Worm (Caenorhabditis elegans): ENCODE data around the gene Y79H2A.12.

The Y79H2A.12 gene

DNA sequence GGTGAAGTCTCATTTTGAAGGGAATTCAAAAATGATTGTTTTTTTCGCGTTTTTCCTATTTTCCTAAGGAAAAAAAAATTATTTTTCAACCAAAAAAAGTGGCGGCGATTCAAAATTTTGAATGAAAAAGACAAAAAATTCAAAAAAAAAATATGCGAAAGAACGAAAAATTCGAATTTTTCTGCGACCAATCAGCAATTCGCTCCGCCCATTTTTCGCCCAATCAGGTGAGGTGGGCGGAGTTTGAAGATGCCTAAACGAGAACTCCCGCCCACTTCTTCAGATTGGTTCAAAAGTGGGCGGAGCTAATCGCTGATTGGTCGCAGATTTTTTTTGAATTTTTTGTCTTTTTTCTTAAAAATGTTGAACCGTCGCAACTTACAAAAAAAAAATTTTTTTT, 35.3 kb upstream of the Y79H2A.12 start:
- TF ChIP-seq lin-35 (GFP tag; optimal IDR thresholded peaks at IDR 0.05) (no peak), irx-1 (tag; optimal IDR thresholded peaks at IDR 0.05) (no peak), ztf-4 (tag; optimal IDR thresholded peaks at IDR 0.05) (no peak), nhr-11 (tag; optimal IDR thresholded peaks at IDR 0.05) (no peak), sptf-1 (tag; optimal IDR thresholded peaks at IDR 0.05) (no peak), nhr-12 (tag; optimal IDR thresholded peaks at IDR 0.05) (no peak), fkh-8 (tag; optimal IDR thresholded peaks at IDR 0.05) (no peak), xbp-1 (tag; optimal IDR thresholded peaks at IDR 0.05) (no peak), mef-2 (tag; optimal IDR thresholded peaks at IDR 0.05) (no peak), aha-1 (tag; optimal IDR thresholded peaks at IDR 0.05) (no peak), Y116A8C.19 (tag; optimal IDR thresholded peaks at IDR 0.05; ENCODE audit: borderline replicate concordance) (no peak), nhr-20 (tag; optimal IDR thresholded peaks at IDR 0.05) (no peak), lin-15B (tag; optimal IDR thresholded peaks at IDR 0.05) (no peak), mep-1 (tag; optimal IDR thresholded peaks at IDR 0.05) (no peak), ceh-88 (GFP tag; IDR thresholded peaks at IDR 0.05) (no peak), unc-130 (tag; optimal IDR thresholded peaks at IDR 0.05) (no peak), tbx-2 (tag; optimal IDR thresholded peaks at IDR 0.05) (no peak), egl-27 (tag; optimal IDR thresholded peaks at IDR 0.05) (no peak)

DNA sequence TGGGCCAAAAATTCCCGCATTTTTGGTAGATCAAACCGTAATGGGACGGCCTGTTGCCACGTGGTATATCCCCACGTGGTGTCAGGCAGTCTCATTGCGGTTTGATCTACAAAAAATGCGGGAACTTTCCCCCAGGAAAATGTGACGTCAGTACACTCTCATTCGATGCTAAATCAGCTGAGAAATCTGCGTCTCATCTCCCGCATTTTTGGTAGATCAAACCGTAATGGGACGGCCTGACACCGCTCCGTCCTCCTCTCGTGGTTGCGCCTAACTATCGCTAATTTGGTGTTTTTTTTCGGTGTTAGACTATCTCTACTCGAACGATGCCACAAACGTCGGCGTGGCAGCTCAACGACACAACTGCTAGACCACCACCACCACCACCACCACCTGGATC, 32.7 kb upstream of the Y79H2A.12 start, which contains the start of gene zyg-8:
TSS of gene zyg-8 (plus strand) at position 301 of the 400 bp plus-strand sequence.
- TF ChIP-seq pqm-1 (tag; optimal IDR thresholded peaks at IDR 0.05) (no peak), nhr-20 (tag; optimal IDR thresholded peaks at IDR 0.05) (no peak), elt-2 (tag; optimal IDR thresholded peaks at IDR 0.05) (no peak), sptf-1 (tag; optimal IDR thresholded peaks at IDR 0.05) (no peak), unc-62 (GFP tag; optimal IDR thresholded peaks at IDR 0.05) (no peak), blmp-1 (tag; optimal IDR thresholded peaks at IDR 0.05) (no peak), aly-2 (tag; optimal IDR thresholded peaks at IDR 0.05) (no peak), ceh-82 (tag; optimal IDR thresholded peaks at IDR 0.05) (no peak), fos-1 (tag; optimal IDR thresholded peaks at IDR 0.05) (no peak), nhr-77 (tag; optimal IDR thresholded peaks at IDR 0.05) (no peak), vab-15 (tag; optimal IDR thresholded peaks at IDR 0.05) (no peak), unc-130 (tag; optimal IDR thresholded peaks at IDR 0.05) (no peak), efl-3 (GFP tag; optimal IDR thresholded peaks at IDR 0.05) (no peak), ceh-90 (tag; optimal IDR thresholded peaks at IDR 0.05) (no peak), C16A3.4 (tag; optimal IDR thresholded peaks at IDR 0.05) (no peak), nhr-85 (tag) (no peak), nhr-71 (tag; optimal IDR thresholded peaks at IDR 0.05) (no peak), ceh-88 (GFP tag; IDR thresholded peaks at IDR 0.05) (no peak), tbx-2 (tag; optimal IDR thresholded peaks at IDR 0.05) (no peak)

DNA sequence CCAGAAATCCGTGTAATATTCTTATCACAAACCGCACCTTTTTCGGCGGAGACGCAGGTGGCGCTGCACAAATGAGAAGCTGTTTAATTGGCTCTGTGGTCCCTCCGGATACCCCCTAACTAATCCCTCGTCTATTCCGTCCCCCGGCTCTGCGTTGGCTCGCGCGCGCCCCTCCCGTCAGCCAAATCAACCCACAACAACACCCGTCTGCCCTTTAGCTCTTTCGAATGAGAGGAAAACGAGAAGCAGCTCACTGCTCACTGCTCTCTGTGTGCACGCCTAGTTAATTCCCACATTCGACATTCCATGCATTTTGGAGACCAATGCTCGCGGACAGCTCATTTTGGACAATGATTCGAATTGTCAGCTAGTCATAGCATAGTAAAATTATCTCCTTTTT, 31.4 kb upstream of the Y79H2A.12 start:
- TF ChIP-seq nhr-19 (GFP tag; conservative IDR thresholded peaks at IDR 0.05) (no peak), dsc-1 (tag; optimal IDR thresholded peaks at IDR 0.05) (peak; percentile 17), aly-2 (tag; optimal IDR thresholded peaks at IDR 0.05) (no peak), sox-4 (tag; optimal IDR thresholded peaks at IDR 0.05) (no peak), efl-3 (GFP tag; optimal IDR thresholded peaks at IDR 0.05) (no peak)

- no peak for TF ChIP-seq efl-3 (GFP tag; optimal IDR thresholded peaks at IDR 0.05)
- TF ChIP-seq ceh-82 (tag; optimal IDR thresholded peaks at IDR 0.05) = no peak
- no peak for TF ChIP-seq snu-23 (GFP tag; optimal IDR thresholded peaks at IDR 0.05)
- no peak for TF ChIP-seq efl-1 (optimal IDR thresholded peaks at IDR 0.05)
- no peak for TF ChIP-seq efl-1 (GFP tag; optimal IDR thresholded peaks at IDR 0.05 in 1 of 2)
- TF ChIP-seq mdl-1 (tag; optimal IDR thresholded peaks at IDR 0.05) = no peak
- TF ChIP-seq nhr-90 (tag; optimal IDR thresholded peaks at IDR 0.05; ENCODE audit: poor library complexity) = no peak
- TF ChIP-seq nhr-85 (tag) = no peak
- no peak for TF ChIP-seq sptf-1 (tag; optimal IDR thresholded peaks at IDR 0.05)
- TF ChIP-seq hlh-17 (GFP tag; optimal IDR thresholded peaks at IDR 0.05; ENCODE audit: borderline replicate concordance) = no peak
Observed at ce11 chrIII:12059521-12059920, 30.9 kb upstream of the Y79H2A.12 start.
